Worm (Caenorhabditis elegans) whole organism, early embryonic: ENCODE data around the gene mpst-3.

ENCODE experiments used
- B0310.2 ChIP-seq: sonication (generic microtip); optimal IDR thresholded peaks from 2 replicates; lab custom pipeline; 2016; ENCODE audit warnings: mild to moderate bottlenecking, missing genetic modification characterization, missing compliant biosample characterization
- ama-1 ChIP-seq: fragments of 150-350 bp; optimal IDR thresholded peaks from 2 replicates; lab custom pipeline; 2014
- ceh-36 ChIP-seq: sonication (generic microtip); optimal IDR thresholded peaks from 2 replicates; lab custom pipeline; 2016; ENCODE audit warnings: missing genetic modification characterization, inconsistent platforms, missing compliant biosample characterization
- flt-1 ChIP-seq: fragments of 200-800 bp; sonication (Bioruptor generic); IDR thresholded peaks from 2 replicates; pipeline ENCODE4 v1.3.6; 2022; ENCODE audit warnings: missing genetic modification characterization, missing compliant biosample characterization
- hmbx-1 ChIP-seq: sonication (generic microtip); optimal IDR thresholded peaks from 2 replicates; lab custom pipeline; 2016; ENCODE audit warnings: mild to moderate bottlenecking, missing genetic modification characterization, missing compliant biosample characterization
- hmg-4 ChIP-seq: fragments of 200-800 bp; sonication (Bioruptor generic); optimal IDR thresholded peaks from 2 replicates; lab custom pipeline; 2018; ENCODE audit warnings: mild to moderate bottlenecking, missing genetic modification characterization, missing compliant biosample characterization
- hnd-1 ChIP-seq: sonication (generic microtip); optimal IDR thresholded peaks from 2 replicates; lab custom pipeline; 2016; ENCODE audit warnings: missing genetic modification characterization, missing compliant biosample characterization
- pes-1 ChIP-seq: fragments of 200-800 bp; sonication (Bioruptor generic); IDR thresholded peaks from 2 replicates; pipeline ENCODE4 v1.3.6; 2022; ENCODE audit warnings: missing genetic modification reagents, missing genetic modification characterization, missing compliant biosample characterization
- tbx-11 ChIP-seq: fragments of 200-800 bp; sonication (Bioruptor generic); IDR thresholded peaks from 2 replicates; pipeline ENCODE4 v1.3.6; 2022; ENCODE audit warnings: missing genetic modification characterization, missing compliant biosample characterization
- tbx-37 ChIP-seq: fragments of 200-800 bp; sonication (Bioruptor generic); conservative IDR thresholded peaks from 2 replicates; pipeline ENCODE4 v1.3.6; 2022; ENCODE audit warnings: missing genetic modification reagents, missing genetic modification characterization, missing compliant biosample characterization
- tra-4 ChIP-seq: sonication (generic microtip); optimal IDR thresholded peaks from 2 replicates; lab custom pipeline; 2017; ENCODE audit warnings: missing genetic modification characterization, missing compliant biosample characterization

- TF ChIP-seq hmg-4, result no peak
- TF ChIP-seq ama-1, result no peak
- no peak for TF ChIP-seq B0310.2 (tag; lab: Kevin White, UChicago)
- no peak for TF ChIP-seq tbx-11 (GFP tag; lab: Robert Waterston, UW)
- no peak for TF ChIP-seq hmbx-1 (tag; lab: Kevin White, UChicago)
- TF ChIP-seq ceh-36 (tag; lab: Kevin White, UChicago), result no peak
- no peak for TF ChIP-seq tra-4 (tag; lab: Kevin White, UChicago)
- no peak for TF ChIP-seq hnd-1
- TF ChIP-seq tbx-37 (GFP tag; lab: Robert Waterston, UW), result no peak
- TF ChIP-seq flt-1 (GFP tag; lab: Robert Waterston, UW), result no peak
- no peak for TF ChIP-seq pes-1 (GFP tag; lab: Robert Waterston, UW)
Observed at ce11 chrV:14868181-14868580, 27.3 kb upstream of the mpst-3 start, which contains the start of gene gcy-14.
